Worm (Caenorhabditis elegans) whole organism, early embryonic: ENCODE results near the gene mtx-2.

Source experiments
- B0310.2 ChIP-seq: sonication (generic microtip); optimal IDR thresholded peaks from 2 replicates; lab custom pipeline; 2016; ENCODE audit warnings: mild to moderate bottlenecking, missing genetic modification characterization, missing compliant biosample characterization
- F13C5.2 ChIP-seq: sonication (generic microtip); optimal IDR thresholded peaks from 2 replicates; lab custom pipeline; 2017; ENCODE audit warnings: mild to moderate bottlenecking, missing genetic modification characterization, inconsistent platforms, missing compliant biosample characterization
- aly-1 ChIP-seq: sonication (generic microtip); optimal IDR thresholded peaks from 2 replicates; lab custom pipeline; 2016; ENCODE audit warnings: missing genetic modification characterization, missing compliant biosample characterization
- ama-1 ChIP-seq: fragments of 150-350 bp; optimal IDR thresholded peaks from 2 replicates; lab custom pipeline; 2014
- ceh-13 ChIP-seq: fragments of 200-800 bp; sonication (Bioruptor generic); optimal IDR thresholded peaks from 2 replicates; lab custom pipeline; 2018; ENCODE audit warnings: mild to moderate bottlenecking, missing genetic modification characterization, missing compliant biosample characterization
- ceh-36 ChIP-seq: sonication (generic microtip); optimal IDR thresholded peaks from 2 replicates; lab custom pipeline; 2016; ENCODE audit warnings: missing genetic modification characterization, inconsistent platforms, missing compliant biosample characterization
- ets-7 ChIP-seq: sonication (generic microtip); optimal IDR thresholded peaks from 2 replicates; lab custom pipeline; 2016; ENCODE audit warnings: missing genotype, missing genetic modification characterization, missing compliant biosample characterization
- flt-1 ChIP-seq: fragments of 200-800 bp; sonication (Bioruptor generic); IDR thresholded peaks from 2 replicates; pipeline ENCODE4 v1.3.6; 2022; ENCODE audit warnings: missing genetic modification characterization, missing compliant biosample characterization
- hmbx-1 ChIP-seq: sonication (generic microtip); optimal IDR thresholded peaks from 2 replicates; lab custom pipeline; 2016; ENCODE audit warnings: mild to moderate bottlenecking, missing genetic modification characterization, missing compliant biosample characterization
- hmg-4 ChIP-seq: fragments of 200-800 bp; sonication (Bioruptor generic); optimal IDR thresholded peaks from 2 replicates; lab custom pipeline; 2018; ENCODE audit warnings: mild to moderate bottlenecking, missing genetic modification characterization, missing compliant biosample characterization
- hnd-1 ChIP-seq: sonication (generic microtip); optimal IDR thresholded peaks from 2 replicates; lab custom pipeline; 2016; ENCODE audit warnings: missing genetic modification characterization, missing compliant biosample characterization
- pes-1 ChIP-seq: fragments of 200-800 bp; sonication (Bioruptor generic); IDR thresholded peaks from 2 replicates; pipeline ENCODE4 v1.3.6; 2022; ENCODE audit warnings: missing genetic modification reagents, missing genetic modification characterization, missing compliant biosample characterization
- scrt-1 ChIP-seq: fragments of 200-800 bp; sonication (Bioruptor generic); IDR thresholded peaks from 2 replicates; pipeline ENCODE4 v1.3.6; 2022; ENCODE audit warnings: missing genetic modification characterization, missing compliant biosample characterization
- sea-1 ChIP-seq: fragments of 200-800 bp; sonication (Bioruptor generic); conservative IDR thresholded peaks from 2 replicates; pipeline ENCODE4 v1.3.6; 2022; ENCODE audit warnings: missing genetic modification characterization, missing compliant biosample characterization
- tbx-11 ChIP-seq: fragments of 200-800 bp; sonication (Bioruptor generic); IDR thresholded peaks from 2 replicates; pipeline ENCODE4 v1.3.6; 2022; ENCODE audit warnings: missing genetic modification characterization, missing compliant biosample characterization
- tbx-37 ChIP-seq: fragments of 200-800 bp; sonication (Bioruptor generic); conservative IDR thresholded peaks from 2 replicates; pipeline ENCODE4 v1.3.6; 2022; ENCODE audit warnings: missing genetic modification reagents, missing genetic modification characterization, missing compliant biosample characterization
- tra-4 ChIP-seq: sonication (generic microtip); optimal IDR thresholded peaks from 2 replicates; lab custom pipeline; 2017; ENCODE audit warnings: missing genetic modification characterization, missing compliant biosample characterization

The mtx-2 gene

ce11 chrIII:7758562-7758961, 4.8 kb downstream of the mtx-2 start, which contains the start of gene pcp-1:
Gene pcp-1 (plus strand): TSS chrIII:7758903.
- TF ChIP-seq aly-1 (no peak), ceh-13 (GFP tag; lab: Kevin White, UChicago) (no peak), hmbx-1 (no peak), tbx-37 (GFP tag; lab: Robert Waterston, UW) (no peak), flt-1 (no peak), tbx-11 (GFP tag; lab: Robert Waterston, UW) (no peak), ceh-36 (tag; lab: Kevin White, UChicago) (no peak), B0310.2 (tag; lab: Kevin White, UChicago) (no peak), ets-7 (no peak), hnd-1 (tag; lab: Kevin White, UChicago) (no peak), sea-1 (no peak), tra-4 (tag; lab: Kevin White, UChicago) (no peak), scrt-1 (GFP tag; lab: Robert Waterston, UW) (no peak), pes-1 (GFP tag; lab: Robert Waterston, UW) (no peak), hmg-4 (GFP tag; lab: Kevin White, UChicago) (no peak), F13C5.2 (tag; lab: Kevin White, UChicago) (no peak)

- TF ChIP-seq scrt-1 (GFP tag; lab: Robert Waterston, UW) (no peak), tra-4 (tag; lab: Kevin White, UChicago) (no peak), B0310.2 (tag; lab: Kevin White, UChicago) (no peak), tbx-37 (GFP tag; lab: Robert Waterston, UW) (no peak), aly-1 (no peak), ceh-36 (tag; lab: Kevin White, UChicago) (no peak), sea-1 (no peak), hmg-4 (GFP tag; lab: Kevin White, UChicago) (no peak), flt-1 (no peak), ceh-13 (GFP tag; lab: Kevin White, UChicago) (no peak)
Measured at ce11 chrIII:7754348-7754747, 9.1 kb downstream of the mtx-2 start, which contains the start of gene cdh-3. Gene cdh-3 (minus strand): TSS chrIII:7754448.

ce11 chrIII:7743183-7743582, 20.2 kb downstream of the mtx-2 start:
- TF ChIP-seq ama-1 (no peak), scrt-1 (GFP tag; lab: Robert Waterston, UW) (no peak), tbx-37 (GFP tag; lab: Robert Waterston, UW) (no peak), pes-1 (GFP tag; lab: Robert Waterston, UW) (no peak), flt-1 (no peak), tra-4 (tag; lab: Kevin White, UChicago) (no peak), sea-1 (no peak), ceh-36 (tag; lab: Kevin White, UChicago) (no peak), B0310.2 (tag; lab: Kevin White, UChicago) (no peak), tbx-11 (GFP tag; lab: Robert Waterston, UW) (no peak), hmbx-1 (no peak), hmg-4 (GFP tag; lab: Kevin White, UChicago) (no peak), hnd-1 (tag; lab: Kevin White, UChicago) (no peak), ets-7 (no peak), F13C5.2 (tag; lab: Kevin White, UChicago) (no peak)

ce11 chrIII:7737646-7738258, 25.7 kb downstream of the mtx-2 start:
- no peak for TF ChIP-seq tra-4 (tag; lab: Kevin White, UChicago)
- no peak for TF ChIP-seq ama-1
- TF ChIP-seq ets-7: no peak
- TF ChIP-seq hmbx-1: no peak
- no peak for TF ChIP-seq hnd-1 (tag; lab: Kevin White, UChicago)
- TF ChIP-seq tbx-11 (GFP tag; lab: Robert Waterston, UW): no peak
- TF ChIP-seq pes-1 (GFP tag; lab: Robert Waterston, UW): no peak
- TF ChIP-seq scrt-1 (GFP tag; lab: Robert Waterston, UW): no peak
- no peak for TF ChIP-seq F13C5.2 (tag; lab: Kevin White, UChicago)
- no peak for TF ChIP-seq hmg-4 (GFP tag; lab: Kevin White, UChicago)

- TF ChIP-seq ama-1 (peak; percentile 60), hnd-1 (tag; lab: Kevin White, UChicago) (no peak), B0310.2 (tag; lab: Kevin White, UChicago) (peak; percentile 47)
Measured at ce11 chrIII:7736806-7737205, 26.6 kb downstream of the mtx-2 start.

- TF ChIP-seq tbx-37 (GFP tag; lab: Robert Waterston, UW) (no peak), ceh-36 (tag; lab: Kevin White, UChicago) (no peak), aly-1 (no peak), flt-1 (no peak), tra-4 (tag; lab: Kevin White, UChicago) (no peak), tbx-11 (GFP tag; lab: Robert Waterston, UW) (no peak), F13C5.2 (tag; lab: Kevin White, UChicago) (no peak), hmg-4 (GFP tag; lab: Kevin White, UChicago) (no peak)
Measured at ce11 chrIII:7736003-7736402, 27.4 kb downstream of the mtx-2 start.

- no peak for TF ChIP-seq F13C5.2 (tag; lab: Kevin White, UChicago)
- TF ChIP-seq sea-1: no peak
- TF ChIP-seq hmbx-1: no peak
- TF ChIP-seq ama-1: no peak
- no peak for TF ChIP-seq hnd-1 (tag; lab: Kevin White, UChicago)
- TF ChIP-seq pes-1 (GFP tag; lab: Robert Waterston, UW): no peak
Measured at ce11 chrIII:7734105-7734504, 29.3 kb downstream of the mtx-2 start.

ce11 chrIII:7733563-7733962, 29.8 kb downstream of the mtx-2 start:
- TF ChIP-seq hmg-4 (GFP tag; lab: Kevin White, UChicago) (peak; percentile 38), ceh-13 (GFP tag; lab: Kevin White, UChicago) (no peak), flt-1 (no peak), B0310.2 (tag; lab: Kevin White, UChicago) (no peak), tra-4 (tag; lab: Kevin White, UChicago) (peak; percentile 10)
